Worm (Caenorhabditis elegans) whole organism, late embryonic: ENCODE results near the gene T16G12.4.

ENCODE experiments used
- C08G9.2 ChIP-seq: sonication (generic microtip); optimal IDR thresholded peaks from 2 replicates; lab custom pipeline; 2016; ENCODE audit warnings: mild to moderate bottlenecking, missing genetic modification characterization, moderate library complexity, missing compliant biosample characterization
- C38D4.7 ChIP-seq: fragments of 200-800 bp; sonication (Bioruptor generic); optimal IDR thresholded peaks from 2 replicates; lab custom pipeline; 2018; ENCODE audit warnings: mild to moderate bottlenecking, missing genetic modification characterization, moderate library complexity, missing compliant biosample characterization
- K02D7.2 ChIP-seq: sonication (generic microtip); optimal IDR thresholded peaks from 2 replicates; lab custom pipeline; 2017; ENCODE audit warnings: mild to moderate bottlenecking, missing genetic modification characterization, missing compliant biosample characterization
- K09A11.1 ChIP-seq: sonication (generic microtip); optimal IDR thresholded peaks from 2 replicates; lab custom pipeline; 2017; ENCODE audit warnings: antibody characterized with exemption, mild to moderate bottlenecking, missing genetic modification characterization, missing compliant biosample characterization; ENCODE audit not compliant: insufficient read depth
- T23F11.4 ChIP-seq: fragments of 200-800 bp; sonication (Bioruptor generic); optimal IDR thresholded peaks from 2 replicates; lab custom pipeline; 2018; ENCODE audit warnings: mild to moderate bottlenecking, missing genetic modification characterization, missing compliant biosample characterization
- ama-1 ChIP-seq: fragments of 150-350 bp; optimal IDR thresholded peaks from 2 replicates; lab custom pipeline; 2014
- ceh-14 ChIP-seq: sonication (generic microtip); optimal IDR thresholded peaks from 2 replicates; lab custom pipeline; 2016; ENCODE audit warnings: missing genotype, missing genetic modification characterization, missing compliant biosample characterization
- ceh-18 ChIP-seq: sonication (generic microtip); optimal IDR thresholded peaks from 2 replicates; lab custom pipeline; 2016; ENCODE audit warnings: missing genetic modification characterization, missing compliant biosample characterization
- ceh-22 ChIP-seq: sonication (generic microtip); optimal IDR thresholded peaks from 2 replicates; lab custom pipeline; 2017; ENCODE audit warnings: missing biosample characterization, missing genetic modification characterization
- ceh-31 ChIP-seq: sonication (generic microtip); optimal IDR thresholded peaks from 2 replicates; lab custom pipeline; 2016; ENCODE audit warnings: missing genetic modification characterization, missing compliant biosample characterization
- ceh-45 ChIP-seq: fragments of 200-800 bp; sonication (Bioruptor generic); IDR thresholded peaks from 2 replicates; pipeline ENCODE4 v1.3.6; 2022; ENCODE audit warnings: missing genetic modification reagents, missing genetic modification characterization, missing compliant biosample characterization
- ceh-48 ChIP-seq: sonication (generic microtip); optimal IDR thresholded peaks from 2 replicates; lab custom pipeline; 2016; ENCODE audit warnings: missing genetic modification characterization, inconsistent platforms, missing compliant biosample characterization
- ceh-6 ChIP-seq: fragments of 200-800 bp; sonication (Bioruptor generic); optimal IDR thresholded peaks from 2 replicates; lab custom pipeline; 2018; ENCODE audit warnings: mild to moderate bottlenecking, missing genetic modification characterization, missing compliant biosample characterization
- ceh-9 ChIP-seq: sonication (generic microtip); optimal IDR thresholded peaks from 2 replicates; lab custom pipeline; 2016; ENCODE audit warnings: mild to moderate bottlenecking, missing genetic modification characterization, inconsistent platforms, missing compliant biosample characterization
- dmd-4 ChIP-seq: sonication (generic microtip); optimal IDR thresholded peaks from 2 replicates; lab custom pipeline; 2016; ENCODE audit warnings: borderline replicate concordance, missing genetic modification characterization, missing compliant biosample characterization
- elt-2 ChIP-seq: sonication (generic microtip); optimal IDR thresholded peaks from 2 replicates; lab custom pipeline; 2016; ENCODE audit warnings: missing genetic modification reagents, missing genetic modification characterization, missing compliant biosample characterization
- ets-4 ChIP-seq: sonication (generic microtip); optimal IDR thresholded peaks from 2 replicates; lab custom pipeline; 2016; ENCODE audit warnings: missing genetic modification characterization, missing compliant biosample characterization
- eyg-1 ChIP-seq: sonication (generic microtip); optimal IDR thresholded peaks from 2 replicates; lab custom pipeline; 2016; ENCODE audit warnings: missing genotype, missing genetic modification characterization, missing compliant biosample characterization
- fax-1 ChIP-seq: sonication (generic microtip); optimal IDR thresholded peaks from 2 replicates; lab custom pipeline; 2016; ENCODE audit warnings: missing genotype, missing genetic modification characterization, missing compliant biosample characterization
- fkh-10 ChIP-seq: fragments of 150-350 bp; optimal IDR thresholded peaks from 2 replicates; lab custom pipeline; 2014; ENCODE audit warnings: missing biosample characterization, missing genetic modification reagents, missing genetic modification characterization
- fkh-6 ChIP-seq: sonication (generic microtip); optimal IDR thresholded peaks from 2 replicates; lab custom pipeline; 2016; ENCODE audit warnings: missing genetic modification characterization, missing compliant biosample characterization
- gmeb-2 ChIP-seq: sonication (generic microtip); optimal IDR thresholded peaks from 2 replicates; lab custom pipeline; 2016; ENCODE audit warnings: missing genetic modification characterization, inconsistent platforms, missing compliant biosample characterization
- hlh-15 ChIP-seq: sonication (generic microtip); optimal IDR thresholded peaks from 2 replicates; lab custom pipeline; 2016; ENCODE audit warnings: missing genetic modification characterization, missing compliant biosample characterization
- hlh-30 ChIP-seq: sonication (generic microtip); optimal IDR thresholded peaks from 2 replicates; lab custom pipeline; 2017; ENCODE audit warnings: antibody characterized with exemption, missing genetic modification characterization, missing compliant biosample characterization; ENCODE audit not compliant: insufficient read depth
- hlh-6 ChIP-seq: sonication (generic microtip); optimal IDR thresholded peaks from 2 replicates; lab custom pipeline; 2016; ENCODE audit warnings: missing genotype, missing genetic modification characterization, missing compliant biosample characterization
- hlh-8 ChIP-seq: sonication (generic microtip); optimal IDR thresholded peaks from 2 replicates; lab custom pipeline; 2016; ENCODE audit warnings: missing genotype, missing genetic modification characterization, missing compliant biosample characterization
- lim-6 ChIP-seq: sonication (generic microtip); optimal IDR thresholded peaks from 2 replicates; lab custom pipeline; 2016; ENCODE audit warnings: missing genetic modification characterization, missing compliant biosample characterization
- madf-2 ChIP-seq: sonication (generic microtip); optimal IDR thresholded peaks from 2 replicates; lab custom pipeline; 2017; ENCODE audit warnings: missing genetic modification characterization, missing compliant biosample characterization
- nfya-1 ChIP-seq: sonication (generic microtip); optimal IDR thresholded peaks from 2 replicates; lab custom pipeline; 2017; ENCODE audit warnings: missing genetic modification characterization, mild to moderate bottlenecking, missing compliant biosample characterization, antibody characterized with exemption, moderate library complexity
- nhr-11 ChIP-seq: fragments of 150-350 bp; optimal IDR thresholded peaks from 2 replicates; lab custom pipeline; 2014; ENCODE audit warnings: missing biosample characterization, missing genetic modification characterization
- nhr-232 ChIP-seq: sonication (generic microtip); optimal IDR thresholded peaks from 2 replicates; lab custom pipeline; 2016; ENCODE audit warnings: missing genetic modification characterization, missing compliant biosample characterization
- pag-3 ChIP-seq: sonication (generic microtip); optimal IDR thresholded peaks from 2 replicates; lab custom pipeline; 2016; ENCODE audit warnings: missing compliant biosample characterization, missing genetic modification characterization, borderline replicate concordance
- pat-9 ChIP-seq: fragments of 200-800 bp; sonication (Bioruptor generic); optimal IDR thresholded peaks from 2 replicates; lab custom pipeline; 2018; ENCODE audit warnings: mild to moderate bottlenecking, missing genetic modification characterization, moderate library complexity, missing compliant biosample characterization
- pax-1 ChIP-seq: fragments of 150-350 bp; optimal IDR thresholded peaks from 2 replicates; lab custom pipeline; 2014; ENCODE audit warnings: missing biosample characterization, missing genetic modification characterization
- pqm-1 ChIP-seq: sonication (generic microtip); optimal IDR thresholded peaks from 2 replicates; lab custom pipeline; 2016; ENCODE audit warnings: missing genetic modification characterization, missing compliant biosample characterization
- ref-2 ChIP-seq: sonication (generic microtip); optimal IDR thresholded peaks from 2 replicates; lab custom pipeline; 2016; ENCODE audit warnings: missing genetic modification characterization, missing compliant biosample characterization
- rnt-1 ChIP-seq: sonication (generic microtip); optimal IDR thresholded peaks from 2 replicates; lab custom pipeline; 2016; ENCODE audit warnings: missing genetic modification characterization, missing compliant biosample characterization
- sdc-2 ChIP-seq: sonication (generic microtip); optimal IDR thresholded peaks from 2 replicates; lab custom pipeline; 2016; ENCODE audit warnings: missing genotype, missing genetic modification characterization, missing compliant biosample characterization
- sox-2 ChIP-seq: fragments of 200-800 bp; sonication (Bioruptor generic); IDR thresholded peaks from 2 replicates; pipeline ENCODE4 v1.3.6; 2022; ENCODE audit warnings: missing genetic modification reagents, missing genetic modification characterization, missing compliant biosample characterization
- sox-4 ChIP-seq: sonication (generic microtip); optimal IDR thresholded peaks from 2 replicates; lab custom pipeline; 2017; ENCODE audit warnings: mild to moderate bottlenecking, missing genetic modification characterization, inconsistent platforms, missing compliant biosample characterization
- syd-9 ChIP-seq: sonication (generic microtip); optimal IDR thresholded peaks from 2 replicates; lab custom pipeline; 2016; ENCODE audit warnings: mild to moderate bottlenecking, missing genetic modification characterization, moderate library complexity, missing compliant biosample characterization
- tbx-2 ChIP-seq: sonication (generic microtip); optimal IDR thresholded peaks from 2 replicates; lab custom pipeline; 2016; ENCODE audit warnings: missing genetic modification characterization, missing compliant biosample characterization
- tbx-7 ChIP-seq: sonication (generic microtip); optimal IDR thresholded peaks from 2 replicates; lab custom pipeline; 2016; ENCODE audit warnings: missing genotype, missing genetic modification characterization, missing compliant biosample characterization
- ttx-3 ChIP-seq: sonication (generic microtip); optimal IDR thresholded peaks from 2 replicates; lab custom pipeline; 2016; ENCODE audit warnings: missing genetic modification reagents, missing genetic modification characterization, missing compliant biosample characterization
- unc-3 ChIP-seq, 2 experiments: fragments of 200-800 bp in 1 of 2; sonication (Bioruptor generic) in 1 of 2; sonication (generic microtip) in 1 of 2; conservative IDR thresholded peaks in 1 of 2; optimal IDR thresholded peaks in 1 of 2; 2 replicates each; pipeline versions ENCODE4 v1.3.6 to Lab custom; 2016 to 2022; ENCODE audit warnings: missing compliant biosample characterization in 2 of 2, missing genetic modification characterization in 2 of 2, missing genetic modification reagents in 1 of 2
- unc-86 ChIP-seq: sonication (generic microtip); optimal IDR thresholded peaks from 2 replicates; lab custom pipeline; 2016; ENCODE audit warnings: missing genetic modification characterization, missing compliant biosample characterization
- zip-5 ChIP-seq: sonication (generic microtip); optimal IDR thresholded peaks from 2 replicates; lab custom pipeline; 2016; ENCODE audit warnings: missing genetic modification characterization, missing compliant biosample characterization

T16G12.4 gene

ce11 chrIII:10094538-10094937 lies 36.9 kb downstream of the T16G12.4 start (continued):
- TF ChIP-seq C08G9.2 (tag; lab: Kevin White, UChicago), result peak; percentile 54
- no peak for TF ChIP-seq C38D4.7 (GFP tag; lab: Kevin White, UChicago)
- TF ChIP-seq ceh-18, result no peak
- TF ChIP-seq syd-9 (tag; lab: Kevin White, UChicago), result peak; percentile 35
- peak; percentile 41 for TF ChIP-seq ceh-22 (tag; lab: Kevin White, UChicago)
- TF ChIP-seq pat-9, result no peak
- TF ChIP-seq ttx-3 (tag; lab: Kevin White, UChicago), result no peak
- TF ChIP-seq nfya-1 (tag; lab: Kevin White, UChicago), result peak; percentile 77
- TF ChIP-seq pag-3 (tag; lab: Kevin White, UChicago), result no peak
- no peak for TF ChIP-seq pqm-1 (tag; lab: Kevin White, UChicago)
- peak; percentile 20 for TF ChIP-seq ets-4 (tag; lab: Kevin White, UChicago)

DNA sequence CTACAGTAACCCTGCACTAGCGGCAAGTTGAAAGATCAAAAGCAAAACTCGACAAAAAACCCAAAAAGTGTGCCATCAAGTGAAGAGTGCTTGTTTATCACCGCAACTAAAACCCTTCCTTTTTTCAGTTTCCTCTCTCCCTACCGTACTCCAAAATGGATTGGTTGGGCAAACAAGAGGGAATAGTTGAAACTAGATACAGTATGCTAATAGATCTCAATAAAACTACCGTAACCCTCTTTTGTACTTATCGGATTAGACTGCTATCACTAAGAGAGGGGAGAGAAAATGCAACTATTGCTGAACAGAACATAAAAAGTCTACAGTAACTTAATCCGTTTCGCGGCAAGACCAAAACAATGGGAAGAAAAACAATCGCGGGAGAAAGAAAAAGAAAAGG lies 37.8 kb downstream of the T16G12.4 start:
- TF ChIP-seq unc-86 (tag; lab: Kevin White, UChicago) (no peak), C38D4.7 (GFP tag; lab: Kevin White, UChicago) (no peak), fkh-10 (GFP tag; lab: Kevin White, UChicago) (no peak), rnt-1 (tag; lab: Kevin White, UChicago) (no peak), ceh-18 (no peak), ama-1 (lab: Kevin White, UChicago) (no peak), lim-6 (tag; lab: Kevin White, UChicago) (no peak), eyg-1 (tag; lab: Kevin White, UChicago) (no peak), hlh-6 (tag; lab: Kevin White, UChicago) (no peak), K09A11.1 (tag; lab: Kevin White, UChicago) (no peak), fkh-6 (tag; lab: Kevin White, UChicago) (no peak), sdc-2 (tag; lab: Kevin White, UChicago) (no peak), tbx-2 (no peak), unc-3 (GFP tag; conservative IDR thresholded peaks at IDR 0.05; lab: Robert Waterston, UW) (no peak), unc-3 (tag; optimal IDR thresholded peaks at IDR 0.05; lab: Kevin White, UChicago) (no peak)

- TF ChIP-seq pax-1 (tag; lab: Kevin White, UChicago), result peak; percentile 25
- TF ChIP-seq fax-1 (tag; lab: Kevin White, UChicago), result no peak
- TF ChIP-seq nfya-1 (tag; lab: Kevin White, UChicago), result peak; percentile 98
- no peak for TF ChIP-seq syd-9 (tag; lab: Kevin White, UChicago)
- TF ChIP-seq ceh-6 (GFP tag; lab: Kevin White, UChicago), result no peak
- no peak for TF ChIP-seq nhr-11 (tag; lab: Kevin White, UChicago)
- TF ChIP-seq ceh-45 (GFP tag; lab: Robert Waterston, UW), result no peak
- TF ChIP-seq T23F11.4, result no peak
- no peak for TF ChIP-seq ceh-9 (tag; lab: Kevin White, UChicago)
- TF ChIP-seq sox-2 (GFP tag; lab: Robert Waterston, UW), result no peak; the same call in 1 of the 2 replicates
- TF ChIP-seq eyg-1 (tag; lab: Kevin White, UChicago), result no peak
- TF ChIP-seq dmd-4 (tag; lab: Kevin White, UChicago), result no peak
- TF ChIP-seq pat-9, result no peak
- peak; percentile 38 for TF ChIP-seq hlh-8 (tag; lab: Kevin White, UChicago)
- no peak for TF ChIP-seq K02D7.2
- peak; percentile 80 for TF ChIP-seq ceh-48
- peak; percentile 85 for TF ChIP-seq ref-2 (tag; lab: Kevin White, UChicago)
- no peak for TF ChIP-seq hlh-6 (tag; lab: Kevin White, UChicago)
- peak; percentile 63 for TF ChIP-seq rnt-1 (tag; lab: Kevin White, UChicago)
- TF ChIP-seq pqm-1 (tag; lab: Kevin White, UChicago), result no peak
- TF ChIP-seq tbx-7, result no peak
- TF ChIP-seq nhr-232 (tag; lab: Kevin White, UChicago), result no peak
- TF ChIP-seq madf-2 (tag; lab: Kevin White, UChicago), result no peak
- no peak for TF ChIP-seq gmeb-2 (tag; lab: Kevin White, UChicago)
- no peak for TF ChIP-seq zip-5 (tag; lab: Kevin White, UChicago)
- no peak for TF ChIP-seq ceh-14
- TF ChIP-seq sdc-2 (tag; lab: Kevin White, UChicago), result peak; percentile 46
- TF ChIP-seq ttx-3 (tag; lab: Kevin White, UChicago), result no peak
- no peak for TF ChIP-seq sox-4 (tag; lab: Kevin White, UChicago)
- TF ChIP-seq hlh-15 (tag; lab: Kevin White, UChicago), result no peak
- peak; percentile 39 for TF ChIP-seq elt-2
- TF ChIP-seq fkh-10 (GFP tag; lab: Kevin White, UChicago), result no peak
- peak; percentile 92 for TF ChIP-seq ceh-31 (tag; lab: Kevin White, UChicago)
- TF ChIP-seq hlh-30 (tag; lab: Kevin White, UChicago), result peak; percentile 90
Measured at ce11 chrIII:10096525-10096972, 38.9 kb downstream of the T16G12.4 start.
